Worm (Caenorhabditis elegans): ENCODE measurements around the gene tbc-12.

DNA sequence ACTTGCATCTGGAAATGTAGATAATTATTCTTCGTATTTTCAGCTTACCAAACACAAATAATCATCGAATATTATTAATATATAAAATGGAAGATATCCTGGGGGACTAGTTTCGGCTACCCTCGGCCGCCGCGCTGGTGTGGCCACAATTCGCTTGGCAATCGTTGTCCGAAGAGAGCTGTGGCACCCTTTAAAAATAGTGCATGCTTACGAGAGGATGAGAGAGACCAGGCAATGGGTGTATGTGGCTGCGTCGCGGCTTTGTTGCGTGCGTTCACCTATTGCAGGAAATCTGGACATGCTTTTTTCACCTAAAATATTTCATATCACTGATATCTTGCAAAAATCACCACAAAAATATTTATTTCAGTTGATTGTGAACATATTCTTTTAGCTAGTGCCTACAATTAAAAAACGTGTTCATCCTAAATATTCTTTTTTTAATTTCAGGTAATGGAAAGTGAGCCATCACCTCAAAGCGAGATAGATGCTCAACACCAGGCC lies 40.4 kb upstream of the tbc-12 start, which contains the start of the genes ccd-5 and F52H2.1:
- no peak for TF ChIP-seq pha-4 (tag; optimal IDR thresholded peaks at IDR 0.05)
- no peak for TF ChIP-seq blmp-1 (tag; optimal IDR thresholded peaks at IDR 0.05)
- TF ChIP-seq ces-1 (GFP tag; optimal IDR thresholded peaks at IDR 0.05), result no peak
- TF ChIP-seq unc-62 (GFP tag; optimal IDR thresholded peaks at IDR 0.05), result no peak
- TF ChIP-seq sem-2 (GFP tag; optimal IDR thresholded peaks at IDR 0.05), result no peak
- TF ChIP-seq nhr-2 (tag; optimal IDR thresholded peaks at IDR 0.05), result no peak
- no peak for TF ChIP-seq nhr-28 (tag; optimal IDR thresholded peaks at IDR 0.05)
- TF ChIP-seq elt-1 (tag; optimal IDR thresholded peaks at IDR 0.05; ENCODE audit: borderline replicate concordance, insufficient read depth), result no peak
- no peak for TF ChIP-seq mls-2 (tag; optimal IDR thresholded peaks at IDR 0.05)
- TF ChIP-seq elt-3 (tag; optimal IDR thresholded peaks at IDR 0.05), result no peak
- TF ChIP-seq ceh-43 (GFP tag; optimal IDR thresholded peaks at IDR 0.05), result no peak
- TF ChIP-seq lin-13 (tag; optimal IDR thresholded peaks at IDR 0.05), result no peak

Data from whole organism, mixed stage, embryonic.